Worm (Caenorhabditis elegans) whole organism, early embryonic: Measurements from ENCODE around the gene C25E10.13.

Experiments used
- B0310.2 ChIP-seq: sonication (generic microtip); optimal IDR thresholded peaks from 2 replicates; lab custom pipeline; 2016; ENCODE audit warnings: mild to moderate bottlenecking, missing genetic modification characterization, missing compliant biosample characterization
- F13C5.2 ChIP-seq: sonication (generic microtip); optimal IDR thresholded peaks from 2 replicates; lab custom pipeline; 2017; ENCODE audit warnings: mild to moderate bottlenecking, missing genetic modification characterization, inconsistent platforms, missing compliant biosample characterization
- aly-1 ChIP-seq: sonication (generic microtip); optimal IDR thresholded peaks from 2 replicates; lab custom pipeline; 2016; ENCODE audit warnings: missing genetic modification characterization, missing compliant biosample characterization
- ama-1 ChIP-seq: fragments of 150-350 bp; optimal IDR thresholded peaks from 2 replicates; lab custom pipeline; 2014
- ceh-13 ChIP-seq: fragments of 200-800 bp; sonication (Bioruptor generic); optimal IDR thresholded peaks from 2 replicates; lab custom pipeline; 2018; ENCODE audit warnings: mild to moderate bottlenecking, missing genetic modification characterization, missing compliant biosample characterization
- ceh-36 ChIP-seq: sonication (generic microtip); optimal IDR thresholded peaks from 2 replicates; lab custom pipeline; 2016; ENCODE audit warnings: missing genetic modification characterization, inconsistent platforms, missing compliant biosample characterization
- ets-7 ChIP-seq: sonication (generic microtip); optimal IDR thresholded peaks from 2 replicates; lab custom pipeline; 2016; ENCODE audit warnings: missing genotype, missing genetic modification characterization, missing compliant biosample characterization
- flt-1 ChIP-seq: fragments of 200-800 bp; sonication (Bioruptor generic); IDR thresholded peaks from 2 replicates; pipeline ENCODE4 v1.3.6; 2022; ENCODE audit warnings: missing genetic modification characterization, missing compliant biosample characterization
- hmbx-1 ChIP-seq: sonication (generic microtip); optimal IDR thresholded peaks from 2 replicates; lab custom pipeline; 2016; ENCODE audit warnings: mild to moderate bottlenecking, missing genetic modification characterization, missing compliant biosample characterization
- hmg-4 ChIP-seq: fragments of 200-800 bp; sonication (Bioruptor generic); optimal IDR thresholded peaks from 2 replicates; lab custom pipeline; 2018; ENCODE audit warnings: mild to moderate bottlenecking, missing genetic modification characterization, missing compliant biosample characterization
- hnd-1 ChIP-seq: sonication (generic microtip); optimal IDR thresholded peaks from 2 replicates; lab custom pipeline; 2016; ENCODE audit warnings: missing genetic modification characterization, missing compliant biosample characterization
- pes-1 ChIP-seq: fragments of 200-800 bp; sonication (Bioruptor generic); IDR thresholded peaks from 2 replicates; pipeline ENCODE4 v1.3.6; 2022; ENCODE audit warnings: missing genetic modification reagents, missing genetic modification characterization, missing compliant biosample characterization
- scrt-1 ChIP-seq: fragments of 200-800 bp; sonication (Bioruptor generic); IDR thresholded peaks from 2 replicates; pipeline ENCODE4 v1.3.6; 2022; ENCODE audit warnings: missing genetic modification characterization, missing compliant biosample characterization
- sea-1 ChIP-seq: fragments of 200-800 bp; sonication (Bioruptor generic); conservative IDR thresholded peaks from 2 replicates; pipeline ENCODE4 v1.3.6; 2022; ENCODE audit warnings: missing genetic modification characterization, missing compliant biosample characterization
- tbx-11 ChIP-seq: fragments of 200-800 bp; sonication (Bioruptor generic); IDR thresholded peaks from 2 replicates; pipeline ENCODE4 v1.3.6; 2022; ENCODE audit warnings: missing genetic modification characterization, missing compliant biosample characterization
- tbx-37 ChIP-seq: fragments of 200-800 bp; sonication (Bioruptor generic); conservative IDR thresholded peaks from 2 replicates; pipeline ENCODE4 v1.3.6; 2022; ENCODE audit warnings: missing genetic modification reagents, missing genetic modification characterization, missing compliant biosample characterization
- tra-4 ChIP-seq: sonication (generic microtip); optimal IDR thresholded peaks from 2 replicates; lab custom pipeline; 2017; ENCODE audit warnings: missing genetic modification characterization, missing compliant biosample characterization

C25E10.13 gene

DNA sequence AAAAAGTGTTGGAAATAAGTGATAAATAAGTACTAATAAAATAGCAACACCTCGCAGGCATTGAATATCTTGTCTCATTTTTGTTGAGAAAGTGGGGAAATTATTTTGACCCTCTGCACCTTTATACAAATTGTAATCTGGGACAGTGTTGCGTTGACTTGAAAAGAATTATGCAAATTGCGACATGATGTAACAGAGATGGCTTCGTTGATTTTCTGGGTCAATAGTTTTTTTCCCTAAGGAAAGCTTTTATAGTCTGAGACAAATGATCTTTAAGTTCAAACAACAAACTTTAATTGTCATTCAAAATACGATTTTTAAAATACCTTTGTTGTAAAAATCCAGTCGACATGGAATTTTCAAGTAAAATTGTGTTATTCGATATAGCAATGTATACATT lies 34.8 kb upstream of the C25E10.13 start, which contains the start of gene bus-1:
TSS of gene bus-1 (minus strand) at position 101 of the 400 bp plus-strand sequence.
- TF ChIP-seq ets-7 (tag; lab: Kevin White, UChicago) = no peak
- TF ChIP-seq tbx-11 (GFP tag; lab: Robert Waterston, UW) = no peak
- no peak for TF ChIP-seq F13C5.2 (tag; lab: Kevin White, UChicago)
- TF ChIP-seq aly-1 (tag; lab: Kevin White, UChicago) = no peak
- no peak for TF ChIP-seq ceh-36 (tag; lab: Kevin White, UChicago)
- no peak for TF ChIP-seq tra-4 (tag; lab: Kevin White, UChicago)
- no peak for TF ChIP-seq ama-1 (lab: Kevin White, UChicago)
- TF ChIP-seq ceh-13 = no peak
- TF ChIP-seq tbx-37 (GFP tag; lab: Robert Waterston, UW) = no peak
- TF ChIP-seq pes-1 (GFP tag; lab: Robert Waterston, UW) = no peak

- TF ChIP-seq hmg-4 (GFP tag; lab: Kevin White, UChicago) (no peak), tbx-11 (GFP tag; lab: Robert Waterston, UW) (no peak), hmbx-1 (tag; lab: Kevin White, UChicago) (no peak), tra-4 (tag; lab: Kevin White, UChicago) (no peak), pes-1 (GFP tag; lab: Robert Waterston, UW) (no peak), flt-1 (no peak), aly-1 (tag; lab: Kevin White, UChicago) (no peak), hnd-1 (tag; lab: Kevin White, UChicago) (no peak), ama-1 (lab: Kevin White, UChicago) (no peak), sea-1 (GFP tag; lab: Robert Waterston, UW) (no peak), ceh-36 (tag; lab: Kevin White, UChicago) (no peak)
These were observed 29.3 kb upstream of the C25E10.13 start, which contains the start of gene C25E10.5 for ce11 chrV:9030248-9030647. TSS of gene C25E10.5 (plus strand) at chrV:9030548.

DNA sequence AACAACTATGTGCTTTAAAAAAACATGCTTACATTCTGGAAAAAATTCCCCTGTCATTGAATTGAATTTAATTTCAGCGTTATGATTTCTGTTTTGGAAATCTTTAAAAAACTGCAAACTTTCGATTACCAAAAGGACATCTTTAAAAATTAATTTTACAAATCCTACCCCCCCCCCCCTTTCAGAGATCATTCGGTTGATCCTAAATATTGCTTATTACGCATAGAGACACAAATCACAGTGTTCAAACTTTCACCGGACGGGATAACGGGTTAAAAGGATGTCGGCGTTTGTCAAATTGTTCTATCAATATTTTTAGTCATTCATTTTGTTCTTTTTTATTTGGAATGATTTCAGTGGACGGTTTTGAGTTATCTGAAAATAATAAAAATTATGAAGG lies 26.3 kb upstream of the C25E10.13 start, which contains the start of gene C25E10.4:
TSS of gene C25E10.4 (plus strand) at position 301 of the 400 bp plus-strand sequence.
- TF ChIP-seq hmbx-1 (tag; lab: Kevin White, UChicago) (no peak), sea-1 (GFP tag; lab: Robert Waterston, UW) (no peak), ets-7 (tag; lab: Kevin White, UChicago) (no peak), hnd-1 (tag; lab: Kevin White, UChicago) (no peak), ama-1 (lab: Kevin White, UChicago) (no peak), B0310.2 (tag; lab: Kevin White, UChicago) (no peak), tbx-11 (GFP tag; lab: Robert Waterston, UW) (no peak), tbx-37 (GFP tag; lab: Robert Waterston, UW) (no peak), ceh-36 (tag; lab: Kevin White, UChicago) (no peak), scrt-1 (GFP tag; lab: Robert Waterston, UW) (no peak), pes-1 (GFP tag; lab: Robert Waterston, UW) (no peak), ceh-13 (no peak), F13C5.2 (tag; lab: Kevin White, UChicago) (no peak), aly-1 (tag; lab: Kevin White, UChicago) (no peak), hmg-4 (GFP tag; lab: Kevin White, UChicago) (no peak), tra-4 (tag; lab: Kevin White, UChicago) (no peak), flt-1 (no peak)

DNA sequence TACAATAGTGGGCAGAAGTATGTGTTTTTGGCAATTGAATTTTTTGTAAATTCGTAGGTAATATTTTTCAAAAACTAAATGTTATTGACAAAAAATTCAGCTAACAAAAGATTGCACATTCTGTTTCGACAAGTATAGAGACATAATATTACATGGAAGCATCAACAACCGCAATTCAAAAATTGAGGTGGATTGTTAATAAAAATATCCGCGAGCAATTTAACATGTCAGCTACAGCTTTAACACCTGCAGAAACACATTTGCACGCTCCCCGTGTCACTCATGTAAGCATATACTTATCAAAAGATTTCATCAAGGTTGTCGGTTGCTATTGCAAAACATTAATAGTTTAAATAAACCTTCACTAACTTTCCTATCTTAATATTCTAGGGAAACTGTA lies 23.8 kb upstream of the C25E10.13 start, which contains the start of gene srsx-34:
TSS of gene srsx-34 (plus strand) at position 301 of the 400 bp plus-strand sequence.
- TF ChIP-seq hmg-4 (GFP tag; lab: Kevin White, UChicago) = no peak
- TF ChIP-seq pes-1 (GFP tag; lab: Robert Waterston, UW) = no peak
- TF ChIP-seq sea-1 (GFP tag; lab: Robert Waterston, UW) = no peak
- TF ChIP-seq tbx-11 (GFP tag; lab: Robert Waterston, UW) = no peak
- TF ChIP-seq hmbx-1 (tag; lab: Kevin White, UChicago) = no peak
- no peak for TF ChIP-seq ceh-36 (tag; lab: Kevin White, UChicago)
- no peak for TF ChIP-seq ceh-13
- TF ChIP-seq F13C5.2 (tag; lab: Kevin White, UChicago) = no peak
- no peak for TF ChIP-seq ets-7 (tag; lab: Kevin White, UChicago)
- TF ChIP-seq B0310.2 (tag; lab: Kevin White, UChicago) = no peak
- TF ChIP-seq tra-4 (tag; lab: Kevin White, UChicago) = no peak
- no peak for TF ChIP-seq flt-1

- TF ChIP-seq tbx-11 (GFP tag; lab: Robert Waterston, UW) (no peak), sea-1 (GFP tag; lab: Robert Waterston, UW) (no peak), F13C5.2 (tag; lab: Kevin White, UChicago) (no peak), scrt-1 (GFP tag; lab: Robert Waterston, UW) (no peak), ceh-36 (tag; lab: Kevin White, UChicago) (no peak), pes-1 (GFP tag; lab: Robert Waterston, UW) (no peak), hnd-1 (tag; lab: Kevin White, UChicago) (no peak), ets-7 (tag; lab: Kevin White, UChicago) (no peak), tra-4 (tag; lab: Kevin White, UChicago) (no peak), B0310.2 (tag; lab: Kevin White, UChicago) (no peak), tbx-37 (GFP tag; lab: Robert Waterston, UW) (no peak), ama-1 (lab: Kevin White, UChicago) (no peak), aly-1 (tag; lab: Kevin White, UChicago) (no peak), ceh-13 (no peak), flt-1 (no peak), hmg-4 (GFP tag; lab: Kevin White, UChicago) (no peak)
These were observed 18.5 kb upstream of the C25E10.13 start, which contains the start of gene cyp-33B1 for ce11 chrV:9041030-9041429. TSS of gene cyp-33B1 (plus strand) at chrV:9041330.

DNA sequence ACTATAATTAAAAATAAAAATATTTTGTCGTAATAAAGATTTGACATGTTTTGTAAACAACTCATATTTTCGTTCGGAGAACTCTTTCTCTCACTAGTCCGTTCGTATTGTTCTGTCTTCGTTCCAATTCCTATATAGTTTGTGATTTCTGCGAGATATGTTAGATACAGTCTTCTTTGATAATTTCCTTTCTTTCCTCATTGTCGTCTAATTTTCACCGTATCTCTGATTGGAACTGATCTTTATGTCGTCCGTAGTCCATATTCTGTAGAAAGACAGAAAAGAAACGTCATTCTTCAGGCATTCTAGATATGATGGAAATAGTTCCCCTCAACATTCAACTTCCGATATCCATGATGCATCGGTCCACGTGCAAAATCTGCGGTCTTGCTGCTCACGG lies 14.7 kb upstream of the C25E10.13 start, which contains the start of gene nhr-30:
TSS of gene nhr-30 (plus strand) at position 301 of the 400 bp plus-strand sequence.
- TF ChIP-seq ceh-36 (tag; lab: Kevin White, UChicago) = no peak
- TF ChIP-seq F13C5.2 (tag; lab: Kevin White, UChicago) = no peak
- TF ChIP-seq ama-1 (lab: Kevin White, UChicago) = no peak
- no peak for TF ChIP-seq scrt-1 (GFP tag; lab: Robert Waterston, UW)
- TF ChIP-seq tbx-11 (GFP tag; lab: Robert Waterston, UW) = no peak
- no peak for TF ChIP-seq sea-1 (GFP tag; lab: Robert Waterston, UW)
- no peak for TF ChIP-seq hnd-1 (tag; lab: Kevin White, UChicago)
